Fruit fly (Drosophila melanogaster) whole organism, embryonic: ENCODE results near the gene CG5853.

ENCODE experiments used
- Ada2b ChIP-seq: fragments of 200-800 bp; sonication (Bioruptor generic); IDR thresholded peaks from 2 replicates; pipeline ENCODE4 v1.3.6; 2022; ENCODE audit warnings: missing biosample characterization, missing genetic modification characterization
- Aef1 ChIP-seq: fragments of 200-800 bp; sonication (Bioruptor generic); IDR thresholded peaks from 3 replicates; pipeline ENCODE4 v1.3.6; 2022; ENCODE audit warnings: missing biosample characterization, missing genetic modification characterization
- C15 ChIP-seq: fragments of 200-800 bp; sonication (Bioruptor generic); IDR thresholded peaks from 3 replicates; pipeline ENCODE4 v1.3.6; 2022; ENCODE audit warnings: missing biosample characterization, missing genetic modification characterization
- CG10979 ChIP-seq: fragments of 200-800 bp; sonication (Bioruptor generic); optimal IDR thresholded peaks from 2 replicates; lab custom pipeline; 2018; ENCODE audit warnings: missing biosample characterization, mild to moderate bottlenecking, missing genetic modification characterization, moderate library complexity
- CG11723 ChIP-seq: fragments of 200-800 bp; sonication (Bioruptor generic); optimal IDR thresholded peaks from 2 replicates; lab custom pipeline; 2017; ENCODE audit warnings: missing biosample characterization, mild to moderate bottlenecking, missing genetic modification characterization
- CG12071 ChIP-seq: fragments of 200-800 bp; sonication (Bioruptor generic); optimal IDR thresholded peaks from 3 replicates; lab custom pipeline; 2018; ENCODE audit warnings: missing biosample characterization, mild to moderate bottlenecking, missing genetic modification characterization
- CG1233 ChIP-seq: fragments of 200-800 bp; sonication (Bioruptor generic); optimal IDR thresholded peaks from 4 replicates; lab custom pipeline; 2018; ENCODE audit warnings: missing biosample characterization, mild to moderate bottlenecking, missing genetic modification characterization
- CG14050 ChIP-seq: fragments of 200-800 bp; sonication (Bioruptor generic); IDR thresholded peaks from 3 replicates; pipeline ENCODE4 v1.3.6; 2022; ENCODE audit warnings: missing biosample characterization, missing genetic modification characterization
- CG14860 ChIP-seq: fragments of 200-800 bp; sonication (Bioruptor generic); IDR thresholded peaks from 3 replicates; pipeline ENCODE4 v1.3.6; 2022; ENCODE audit warnings: missing biosample characterization, missing genetic modification characterization; ENCODE audit not compliant: partially characterized antibody
- CG16779 ChIP-seq: fragments of 200-800 bp; sonication (Bioruptor generic); IDR thresholded peaks from 2 replicates; pipeline ENCODE4 v1.3.6; 2022; ENCODE audit warnings: missing biosample characterization, missing genetic modification characterization
- CG17361 ChIP-seq: fragments of 200-800 bp; sonication (Bioruptor generic); IDR thresholded peaks from 3 replicates; pipeline ENCODE4 v1.3.6; 2022; ENCODE audit warnings: missing biosample characterization, missing genetic modification characterization
- CG18262 ChIP-seq: fragments of 200-800 bp; optimal IDR thresholded peaks from 3 replicates; lab custom pipeline; 2019; ENCODE audit warnings: missing biosample characterization, mild to moderate bottlenecking, missing genetic modification characterization, moderate library complexity
- CG2875 ChIP-seq: fragments of 200-800 bp; sonication (Bioruptor generic); optimal IDR thresholded peaks from 2 replicates; lab custom pipeline; 2017; ENCODE audit warnings: missing biosample characterization, mild to moderate bottlenecking, missing genetic modification characterization, missing genetic modification reagents
- CG31224 ChIP-seq: fragments of 200-800 bp; sonication (Bioruptor generic); IDR thresholded peaks from 2 replicates; pipeline ENCODE4 v1.3.6; 2022; ENCODE audit warnings: missing biosample characterization, missing genetic modification characterization
- CG31365 ChIP-seq: fragments of 200-800 bp; sonication (Bioruptor generic); optimal IDR thresholded peaks from 2 replicates; lab custom pipeline; 2018; ENCODE audit warnings: missing biosample characterization, mild to moderate bottlenecking, missing genetic modification characterization
- CG32772 ChIP-seq: fragments of 200-800 bp; sonication (Bioruptor generic); IDR thresholded peaks from 2 replicates; pipeline ENCODE4 v1.3.6; 2022; ENCODE audit warnings: missing biosample characterization, missing genetic modification characterization
- CG3726 ChIP-seq: fragments of 200-800 bp; sonication (Bioruptor generic); IDR thresholded peaks from 3 replicates; pipeline ENCODE4, ENCODE4 v1.3.6; 2022; ENCODE audit warnings: missing biosample characterization, missing genetic modification characterization
- CG3838 ChIP-seq: fragments of 200-800 bp; sonication (Bioruptor generic); optimal IDR thresholded peaks from 3 replicates; lab custom pipeline; 2016; ENCODE audit warnings: missing biosample characterization, missing genetic modification characterization
- CG3847 ChIP-seq: fragments of 200-800 bp; sonication (Bioruptor generic); IDR thresholded peaks from 2 replicates; pipeline ENCODE4 v1.3.6; 2022; ENCODE audit warnings: missing biosample characterization, missing genetic modification characterization
- CG6272 ChIP-seq: fragments of 200-800 bp; sonication (Bioruptor generic); IDR thresholded peaks from 2 replicates; pipeline ENCODE4 v1.3.6; 2022; ENCODE audit warnings: missing biosample characterization, missing genetic modification characterization
- CG6689 ChIP-seq: fragments of 200-800 bp; sonication (Bioruptor generic); IDR thresholded peaks from 2 replicates; pipeline ENCODE4 v1.3.6; 2022; ENCODE audit warnings: missing biosample characterization, missing genetic modification characterization
- CG8478 ChIP-seq: fragments of >200 bp; optimal IDR thresholded peaks from 2 replicates; lab custom pipeline; 2018
- CG9817 ChIP-seq: fragments of 200-800 bp; sonication (Bioruptor generic); optimal IDR thresholded peaks from 2 replicates; lab custom pipeline; 2018; ENCODE audit warnings: missing biosample characterization, mild to moderate bottlenecking, missing genetic modification characterization, moderate library complexity
- CG9932 ChIP-seq: fragments of 200-800 bp; sonication (Bioruptor generic); IDR thresholded peaks from 2 replicates; pipeline ENCODE4 v1.3.6; 2022; ENCODE audit warnings: missing biosample characterization, missing genetic modification characterization
- Dbx ChIP-seq: fragments of 200-800 bp; sonication (Bioruptor generic); IDR thresholded peaks from 3 replicates; pipeline ENCODE4 v1.3.6; 2022; ENCODE audit warnings: missing biosample characterization, missing genetic modification characterization
- E2f1 ChIP-seq: fragments of 200-800 bp; sonication (Bioruptor generic); IDR thresholded peaks from 2 replicates; pipeline ENCODE4 v1.3.6; 2022; ENCODE audit warnings: missing biosample characterization, missing genetic modification characterization
- E2f2 ChIP-seq: fragments of 200-800 bp; sonication (Bioruptor generic); IDR thresholded peaks from 2 replicates; pipeline ENCODE4 v1.3.6; 2022; ENCODE audit warnings: missing biosample characterization, missing genetic modification characterization
- Ets65A ChIP-seq: fragments of 200-800 bp; sonication (Bioruptor generic); peaks from one replicate; lab custom pipeline; 2016; ENCODE audit warnings: missing biosample characterization, missing genetic modification characterization
- Ets97D ChIP-seq: fragments of 200-800 bp; sonication (Bioruptor generic); optimal IDR thresholded peaks from 3 replicates; lab custom pipeline; 2016; ENCODE audit warnings: missing biosample characterization, missing genetic modification characterization
- Nf-YB ChIP-seq: fragments of 200-800 bp; sonication (Bioruptor generic); optimal IDR thresholded peaks from 3 replicates; lab custom pipeline; 2019; ENCODE audit warnings: missing biosample characterization, mild to moderate bottlenecking, missing genetic modification characterization, moderate library complexity
- Opbp ChIP-seq: fragments of 200-800 bp; sonication (Bioruptor generic); IDR thresholded peaks from 3 replicates; pipeline ENCODE4 v1.3.6; 2022; ENCODE audit warnings: missing biosample characterization, missing genetic modification characterization; ENCODE audit not compliant: partially characterized antibody
- Trl ChIP-seq, 3 experiments: fragments of >200 bp in 2 of 3; fragments of 200-800 bp in 1 of 3; sonication (Bioruptor generic) in 1 of 3; optimal IDR thresholded peaks; 2 replicates in 1 of 3; 3 replicates in 2 of 3; lab custom pipeline; 2016 to 2017; ENCODE audit warnings: missing biosample characterization in 1 of 3, missing genetic modification characterization in 1 of 3
- YL-1 ChIP-seq: fragments of 200-800 bp; sonication (Bioruptor generic); optimal IDR thresholded peaks from 3 replicates; lab custom pipeline; 2017; ENCODE audit warnings: missing biosample characterization, mild to moderate bottlenecking, missing genetic modification characterization
- bab2 ChIP-seq: fragments of 200-800 bp; sonication (Bioruptor generic); optimal IDR thresholded peaks from 2 replicates; lab custom pipeline; 2016; ENCODE audit warnings: missing biosample characterization, missing genetic modification characterization
- br ChIP-seq: fragments of >200 bp; optimal IDR thresholded peaks from 2 replicates; lab custom pipeline; 2017
- dimm ChIP-seq: fragments of 200-800 bp; sonication (Bioruptor generic); IDR thresholded peaks from 2 replicates; pipeline ENCODE4 v1.3.6; 2022; ENCODE audit warnings: missing biosample characterization, missing genetic modification characterization
- hbn ChIP-seq: fragments of 200-800 bp; sonication (Bioruptor generic); IDR thresholded peaks from 2 replicates; pipeline ENCODE4 v1.3.6; 2022; ENCODE audit warnings: missing biosample characterization, missing genetic modification characterization; ENCODE audit not compliant: partially characterized antibody
- hth ChIP-seq: fragments of >200 bp; optimal IDR thresholded peaks from 2 replicates; lab custom pipeline; 2017; ENCODE audit warnings: inconsistent platforms
- jigr1 ChIP-seq: fragments of 200-800 bp; sonication (Bioruptor generic); IDR thresholded peaks from 3 replicates; pipeline ENCODE4 v1.3.6; 2022; ENCODE audit warnings: missing biosample characterization, missing genetic modification characterization
- lov ChIP-seq, 2 experiments: fragments of 200-800 bp in 1 of 2; fragments of >200 bp in 1 of 2; sonication (Bioruptor generic) in 1 of 2; IDR thresholded peaks in 1 of 2; optimal IDR thresholded peaks in 1 of 2; 2 replicates in 1 of 2; 3 replicates in 1 of 2; pipeline versions ENCODE4 v1.3.6 to Lab custom; 2017 to 2022; ENCODE audit warnings: missing biosample characterization in 1 of 2, missing genetic modification characterization in 1 of 2
- luna ChIP-seq: fragments of 200-800 bp; sonication (Bioruptor generic); optimal IDR thresholded peaks from 2 replicates; lab custom pipeline; 2016; ENCODE audit warnings: missing biosample characterization, missing genetic modification characterization
- mirr ChIP-seq: fragments of 200-800 bp; sonication (Bioruptor generic); optimal IDR thresholded peaks from 3 replicates; lab custom pipeline; 2018; ENCODE audit warnings: missing biosample characterization, mild to moderate bottlenecking, missing genetic modification characterization
- mld ChIP-seq: fragments of 200-800 bp; sonication (Bioruptor generic); IDR thresholded peaks from 3 replicates; pipeline ENCODE4 v1.3.6; 2022; ENCODE audit warnings: missing biosample characterization, missing genetic modification characterization; ENCODE audit not compliant: partially characterized antibody
- pnt ChIP-seq: fragments of 200-800 bp; sonication (Bioruptor generic); optimal IDR thresholded peaks from 3 replicates; lab custom pipeline; 2016; ENCODE audit warnings: missing biosample characterization, missing genetic modification characterization
- sna ChIP-seq: fragments of 200-800 bp; sonication (Bioruptor generic); IDR thresholded peaks from 2 replicates; pipeline ENCODE4 v1.3.6; 2022; ENCODE audit warnings: missing biosample characterization, missing genetic modification characterization; ENCODE audit not compliant: partially characterized antibody
- ssp ChIP-seq: fragments of 200-800 bp; sonication (Bioruptor generic); IDR thresholded peaks from 2 replicates; pipeline ENCODE4 v1.3.6; 2022; ENCODE audit warnings: missing biosample characterization, missing genetic modification characterization
- stc ChIP-seq: fragments of 200-800 bp; sonication (Bioruptor generic); IDR thresholded peaks from 2 replicates; pipeline ENCODE4 v1.3.6; 2022; ENCODE audit warnings: missing biosample characterization, missing genetic modification characterization
- stwl ChIP-seq: fragments of 200-800 bp; sonication (Bioruptor generic); optimal IDR thresholded peaks from 3 replicates; lab custom pipeline; 2018; ENCODE audit warnings: missing biosample characterization, mild to moderate bottlenecking, missing genetic modification characterization, moderate library complexity
- toy ChIP-seq: fragments of 200-800 bp; sonication (Bioruptor generic); IDR thresholded peaks from 2 replicates; pipeline ENCODE4 v1.3.6; 2022; ENCODE audit warnings: missing biosample characterization, missing genetic modification characterization
- unpg ChIP-seq: fragments of 200-800 bp; sonication (Bioruptor generic); optimal IDR thresholded peaks from 3 replicates; lab custom pipeline; 2018; ENCODE audit warnings: missing biosample characterization, mild to moderate bottlenecking, missing genetic modification characterization, moderate library complexity
- usp ChIP-seq: fragments of >200 bp; optimal IDR thresholded peaks from 2 replicates; lab custom pipeline; 2017; ENCODE audit warnings: missing biosample characterization, missing genetic modification characterization

CG5853 gene

dm6 chr2L:9938631-9939256 is 8.7 kb downstream of the CG5853 start, which contains the start of the genes Datp and CG4619 (continued):
- peak; percentile 39 for TF ChIP-seq CG9817 (tag; lab: Kevin White, UChicago)
- TF ChIP-seq pnt (GFP tag; lab: Kevin White, UChicago): no peak
- peak; percentile 91 for TF ChIP-seq Ets65A (GFP tag; lab: Kevin White, UChicago)
- peak; percentile 83 for TF ChIP-seq CG3847
- no peak for TF ChIP-seq CG17361 (GFP tag; lab: Robert Waterston, UW)
- no peak for TF ChIP-seq Nf-YB (GFP tag; lab: Kevin White, UChicago)
- no peak; the same call in 1 of the 2 replicates for TF ChIP-seq sna (GFP tag; lab: Robert Waterston, UW)
- TF ChIP-seq CG14050 (GFP tag; lab: Robert Waterston, UW): no peak; the same call in 2 of the 3 replicates
- peak; percentile 59; the same call in 2 of the 3 replicates for TF ChIP-seq Aef1 (GFP tag; lab: Robert Waterston, UW)
- no peak for TF ChIP-seq CG16779 (GFP tag; lab: Robert Waterston, UW)
- no peak for TF ChIP-seq CG31365 (tag; lab: Kevin White, UChicago)
- TF ChIP-seq CG9932: peak; percentile 85
- TF ChIP-seq CG3838 (GFP tag; lab: Kevin White, UChicago): no peak
- no peak for TF ChIP-seq jigr1 (GFP tag; lab: Robert Waterston, UW)
- no peak for TF ChIP-seq CG1233 (GFP tag; lab: Kevin White, UChicago)
- TF ChIP-seq stc: no peak
- no peak for TF ChIP-seq CG8478 (lab: Kevin White, UChicago)
- TF ChIP-seq luna (GFP tag; lab: Kevin White, UChicago): no peak
- no peak for TF ChIP-seq CG2875 (GFP tag; lab: Kevin White, UChicago)
- TF ChIP-seq Trl (optimal IDR thresholded peaks at IDR 0.05; lab: Kevin White, UChicago): peak in 1 of 2 experiments; percentile 15
- TF ChIP-seq Trl (GFP tag; optimal IDR thresholded peaks at IDR 0.05; lab: Kevin White, UChicago): peak; percentile 64
- peak; percentile 32; the same call in 1 of the 2 replicates for TF ChIP-seq E2f2
- TF ChIP-seq CG14860 (GFP tag; lab: Robert Waterston, UW): 0 out of 3 replicates have a peak, but pooled peaks have one; percentile 7
- TF ChIP-seq lov (optimal IDR thresholded peaks at IDR 0.05; lab: Kevin White, UChicago): no peak
- peak; percentile 72; the same call in 1 of the 3 replicates for TF ChIP-seq lov (GFP tag; IDR thresholded peaks at IDR 0.05; lab: Robert Waterston, UW)
- no peak for TF ChIP-seq E2f1
- TF ChIP-seq bab2 (GFP tag; lab: Kevin White, UChicago): peak; percentile 5
- peak; percentile 6 for TF ChIP-seq CG10979
- TF ChIP-seq CG32772 (GFP tag; lab: Robert Waterston, UW): 0 out of 2 replicates have a peak, but pooled peaks have one; percentile 6
- TF ChIP-seq Opbp (GFP tag; lab: Robert Waterston, UW): no peak
- no peak for TF ChIP-seq CG18262
- TF ChIP-seq hth: no peak
- TF ChIP-seq mirr (GFP tag; lab: Kevin White, UChicago): peak; percentile 53
- TF ChIP-seq C15 (GFP tag; lab: Robert Waterston, UW): no peak
- no peak for TF ChIP-seq CG11723
- no peak for TF ChIP-seq CG6689 (GFP tag; lab: Robert Waterston, UW)
- TF ChIP-seq ssp: no peak
- TF ChIP-seq CG6272 (GFP tag; lab: Robert Waterston, UW): no peak
- no peak for TF ChIP-seq CG3726 (GFP tag; lab: Robert Waterston, UW)
- TF ChIP-seq br (lab: Kevin White, UChicago): no peak
- peak; percentile 62; the same call in 2 of the 3 replicates for TF ChIP-seq Dbx
- TF ChIP-seq mld (GFP tag; lab: Robert Waterston, UW): no peak
- peak; percentile 51 for TF ChIP-seq Ets97D (GFP tag; lab: Kevin White, UChicago)
- no peak for TF ChIP-seq dimm
- TF ChIP-seq CG12071 (GFP tag; lab: Kevin White, UChicago): no peak
- TF ChIP-seq Ada2b (GFP tag; lab: Robert Waterston, UW): no peak; the same call in 1 of the 2 replicates
- peak; percentile 78 for TF ChIP-seq stwl
- no peak for TF ChIP-seq CG31224
- TF ChIP-seq unpg (GFP tag; lab: Kevin White, UChicago): no peak
- peak; percentile 68 for TF ChIP-seq YL-1 (GFP tag; lab: Kevin White, UChicago)
- TF ChIP-seq toy (GFP tag; lab: Robert Waterston, UW): no peak
- TF ChIP-seq hbn: no peak
- no peak for TF ChIP-seq usp (GFP tag; lab: Kevin White, UChicago)
